Fruit fly (Drosophila melanogaster) whole organism, wandering third instar larva: ENCODE results near the gene CG43249.

Experiments
- Abd-B ChIP-seq: fragments of >200 bp; optimal IDR thresholded peaks from 2 replicates; lab custom pipeline; 2017; ENCODE audit warnings: missing biosample characterization, missing genetic modification characterization
- h ChIP-seq: fragments of 200-800 bp; sonication (Bioruptor generic); optimal IDR thresholded peaks from 3 replicates; lab custom pipeline; 2016; ENCODE audit warnings: missing biosample characterization, mild to moderate bottlenecking, missing genetic modification characterization
- jim ChIP-seq: fragments of 175-275, 200-325 bp; sonication (Bioruptor generic); optimal IDR thresholded peaks from 2 replicates; lab custom pipeline; 2016; ENCODE audit warnings: missing biosample characterization, mild to moderate bottlenecking, missing genetic modification characterization
- psq ChIP-seq: fragments of 200-800 bp; sonication (Bioruptor generic); optimal IDR thresholded peaks from 3 replicates; lab custom pipeline; 2017; ENCODE audit warnings: missing biosample characterization, mild to moderate bottlenecking, missing genetic modification characterization, moderate library complexity

DNA sequence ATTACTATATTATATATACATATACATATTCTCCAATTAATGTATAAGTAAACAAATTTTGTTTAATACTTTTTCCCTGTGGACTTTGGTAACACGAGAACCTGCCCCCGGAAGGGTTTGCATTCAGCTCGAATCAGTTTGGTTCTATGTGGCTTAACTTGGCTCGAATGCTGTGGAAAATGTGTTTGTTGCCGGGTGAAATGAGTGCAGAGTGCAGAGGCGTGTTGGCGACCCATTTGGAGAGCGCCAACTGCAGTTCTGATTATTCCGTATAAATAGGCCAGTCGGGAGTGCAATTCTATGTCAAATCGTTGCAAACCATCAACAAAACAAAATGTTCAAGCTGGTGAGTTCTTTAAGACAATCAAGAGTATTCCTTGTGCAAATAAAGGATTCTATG is 13.6 kb downstream of the CG43249 start, which contains the start of gene Nplp3:
- TF ChIP-seq h (GFP tag; lab: Kevin White, UChicago) (no peak), jim (GFP tag; lab: Kevin White, UChicago) (no peak), Abd-B (GFP tag; lab: Kevin White, UChicago) (no peak), psq (GFP tag; lab: Kevin White, UChicago) (no peak)
